Worm (Caenorhabditis elegans) whole organism, L2 larva: Measurements from ENCODE around the gene chil-23.
"Not testable (repeated sequence)": the region's sequence is repeated elsewhere in the genome, so short reads cannot be mapped to it uniquely, and the experiment has no call there.

ENCODE experiments used
- R02D3.7 ChIP-seq: fragments of 150-350 bp; optimal IDR thresholded peaks from 2 replicates; lab custom pipeline; 2014; ENCODE audit warnings: missing biosample characterization, missing genetic modification characterization
- ceh-16 ChIP-seq: fragments of 150-350 bp; optimal IDR thresholded peaks from 2 replicates; lab custom pipeline; 2014; ENCODE audit warnings: missing biosample characterization, missing genetic modification characterization
- ceh-82 ChIP-seq: fragments of 150-350 bp; optimal IDR thresholded peaks from 2 replicates; lab custom pipeline; 2014; ENCODE audit warnings: missing biosample characterization, missing genetic modification characterization
- fos-1 ChIP-seq: fragments of 150-350 bp; optimal IDR thresholded peaks from 2 replicates; lab custom pipeline; 2014; ENCODE audit warnings: missing biosample characterization, missing genetic modification characterization
- lsy-2 ChIP-seq, 2 experiments: fragments of 150-350 bp in 1 of 2; sonication (generic microtip) in 1 of 2; optimal IDR thresholded peaks; 2 replicates each; lab custom pipeline; 2014 to 2017; ENCODE audit warnings: missing biosample characterization in 2 of 2, missing genetic modification characterization in 2 of 2
- mab-5 ChIP-seq: fragments of 150-350 bp; optimal IDR thresholded peaks from 2 replicates; lab custom pipeline; 2014; ENCODE audit warnings: missing biosample characterization, missing genetic modification characterization
- nhr-11 ChIP-seq: fragments of 150-350 bp; optimal IDR thresholded peaks from 2 replicates; lab custom pipeline; 2014; ENCODE audit warnings: missing biosample characterization, missing genetic modification characterization
- nhr-237 ChIP-seq: fragments of 150-350 bp; optimal IDR thresholded peaks from 2 replicates; lab custom pipeline; 2014; ENCODE audit warnings: missing biosample characterization, missing genetic modification characterization
- nhr-6 ChIP-seq: fragments of 150-350 bp; optimal IDR thresholded peaks from 2 replicates; lab custom pipeline; 2014; ENCODE audit warnings: missing biosample characterization, missing genetic modification characterization
- peb-1 ChIP-seq: fragments of 150-350 bp; optimal IDR thresholded peaks from 2 replicates; lab custom pipeline; 2014; ENCODE audit warnings: missing biosample characterization, missing genetic modification characterization
- skn-1 ChIP-seq: sonication (generic microtip); optimal IDR thresholded peaks from 2 replicates; lab custom pipeline; 2017; ENCODE audit warnings: missing biosample characterization, missing genetic modification characterization
- sma-3 ChIP-seq: sonication (generic microtip); optimal IDR thresholded peaks from 2 replicates; lab custom pipeline; 2016; ENCODE audit warnings: missing genetic modification reagents, missing genetic modification characterization, missing compliant biosample characterization
- unc-39 ChIP-seq: fragments of 150-350 bp; optimal IDR thresholded peaks from 2 replicates; lab custom pipeline; 2014; ENCODE audit warnings: missing biosample characterization, missing genetic modification characterization
- unc-62 ChIP-seq: fragments of 150-350 bp; optimal IDR thresholded peaks from 2 replicates; lab custom pipeline; 2014; ENCODE audit warnings: missing biosample characterization, missing genetic modification reagents, missing genetic modification characterization

DNA sequence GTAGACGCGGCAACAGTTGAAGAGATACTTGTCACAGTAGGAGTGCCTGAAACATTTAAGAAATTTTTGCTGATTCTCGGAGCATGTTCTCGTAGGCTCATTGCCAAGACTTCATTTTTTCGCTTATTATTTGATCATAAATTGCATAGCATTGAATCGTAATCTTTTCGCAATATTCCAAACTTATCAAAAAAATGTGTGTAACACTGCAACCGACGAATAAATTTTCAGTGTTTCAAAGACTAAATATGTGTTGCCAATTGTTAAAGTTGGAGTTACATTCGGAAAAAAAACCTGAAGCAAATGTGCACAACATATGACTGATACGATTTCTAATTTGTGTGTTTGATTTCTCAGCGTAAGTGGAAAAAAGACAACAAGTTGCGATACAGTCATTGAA, 8.9 kb downstream of the chil-23 start, which contains the start of gene R09D1.14:
- TF ChIP-seq peb-1 (tag; lab: Kevin White, UChicago); ceh-16 (tag; lab: Kevin White, UChicago); lsy-2 (tag; optimal IDR thresholded peaks at IDR 0.05; lab: Kevin White, UChicago); nhr-237 (tag; lab: Kevin White, UChicago); sma-3 (GFP tag; lab: Kevin White, UChicago); ceh-82; skn-1 (tag; lab: Kevin White, UChicago); nhr-11 (tag; lab: Kevin White, UChicago); fos-1 (tag; lab: Kevin White, UChicago); nhr-6 (tag; lab: Kevin White, UChicago); unc-62 (GFP tag; lab: Kevin White, UChicago); unc-39 (tag; lab: Kevin White, UChicago); mab-5 (tag; lab: Kevin White, UChicago); R02D3.7 (tag; lab: Kevin White, UChicago): not testable (repeated sequence)
